Fruit fly (Drosophila melanogaster): Measurements from ENCODE around the gene CG2983.

The CG2983 gene

dm6 chr2L:2861885-2862620 is 14.6 kb downstream of the CG2983 start (continued):
- TF ChIP-seq D19B (GFP tag; optimal IDR thresholded peaks at IDR 0.05) (no peak), ftz-f1 (GFP tag; optimal IDR thresholded peaks at IDR 0.05) (no peak), Chrac-16 (GFP tag; optimal IDR thresholded peaks at IDR 0.05) (no peak), CG13287 (GFP tag; IDR thresholded peaks at IDR 0.05; ENCODE audit: partially characterized antibody) (peak; percentile 64), CG15514 (GFP tag; optimal IDR thresholded peaks at IDR 0.05) (peak; percentile 15), phol (tag; optimal IDR thresholded peaks at IDR 0.05) (no peak), jumu (GFP tag; optimal IDR thresholded peaks at IDR 0.05) (no peak), Awh (GFP tag; IDR thresholded peaks at IDR 0.05) (no peak), CG6765 (GFP tag; optimal IDR thresholded peaks at IDR 0.05) (no peak), Dek (tag; optimal IDR thresholded peaks at IDR 0.05) (no peak), CG33213 (GFP tag; optimal IDR thresholded peaks at IDR 0.05) (no peak), CG13123 (GFP tag; optimal IDR thresholded peaks at IDR 0.05) (no peak), Dref (GFP tag; IDR thresholded peaks at IDR 0.05) (no peak), Mrtf (GFP tag; IDR thresholded peaks at IDR 0.05) (no peak), br (optimal IDR thresholded peaks at IDR 0.05) (no peak), CG2120 (GFP tag; optimal IDR thresholded peaks at IDR 0.05) (no peak), crol (GFP tag; IDR thresholded peaks at IDR 0.05) (no peak), HLHmδ (GFP tag; optimal IDR thresholded peaks at IDR 0.05) (peak; percentile 73), abd-A (tag; optimal IDR thresholded peaks at IDR 0.05) (peak; percentile 73), fd64A (GFP tag; optimal IDR thresholded peaks at IDR 0.05) (peak; percentile 49), CG18476 (GFP tag; optimal IDR thresholded peaks at IDR 0.05) (peak; percentile 88), ken (GFP tag; IDR thresholded peaks at IDR 0.05) (no peak), gsb-n (tag; optimal IDR thresholded peaks at IDR 0.05) (no peak), CG31388 (GFP tag; optimal IDR thresholded peaks at IDR 0.05) (no peak), CG10366 (GFP tag; IDR thresholded peaks at IDR 0.05) (no peak), CG3407 (GFP tag; optimal IDR thresholded peaks at IDR 0.05) (no peak), kni (GFP tag; optimal IDR thresholded peaks at IDR 0.05) (peak; percentile 16), pum (GFP tag; optimal IDR thresholded peaks at IDR 0.05) (no peak), CG11696 (GFP tag; IDR thresholded peaks at IDR 0.05) (no peak), CG15479 (GFP tag; optimal IDR thresholded peaks at IDR 0.05) (no peak), shn (GFP tag; optimal IDR thresholded peaks at IDR 0.05) (no peak), CG8290 (GFP tag; optimal IDR thresholded peaks at IDR 0.05) (no peak), CG8290 (tag; optimal IDR thresholded peaks at IDR 0.05) (peak in 1 of 2 experiments; percentile 32), pan (optimal IDR thresholded peaks at IDR 0.05) (no peak), pan (GFP tag; optimal IDR thresholded peaks at IDR 0.05 in 1 of 2, IDR thresholded peaks at IDR 0.05 in 1 of 2) (peak in 1 of 2 experiments; percentile 34), Poxn (GFP tag; IDR thresholded peaks at IDR 0.05) (no peak), Optix (GFP tag; IDR thresholded peaks at IDR 0.05) (no peak), CG6683 (GFP tag; optimal IDR thresholded peaks at IDR 0.05) (no peak), pho (GFP tag; optimal IDR thresholded peaks at IDR 0.05) (peak; percentile 10), Hand (GFP tag; optimal IDR thresholded peaks at IDR 0.05) (no peak), CG6272 (GFP tag; IDR thresholded peaks at IDR 0.05) (no peak), CG10274 (GFP tag; optimal IDR thresholded peaks at IDR 0.05) (no peak), insv (GFP tag; optimal IDR thresholded peaks at IDR 0.05) (no peak), ato (GFP tag; IDR thresholded peaks at IDR 0.05; ENCODE audit: partially characterized antibody) (peak; percentile 51; the same call in 1 of the 2 replicates), ERR (GFP tag; optimal IDR thresholded peaks at IDR 0.05) (no peak), chn (GFP tag; optimal IDR thresholded peaks at IDR 0.05) (no peak), CG10979 (tag; optimal IDR thresholded peaks at IDR 0.05) (no peak), tna (GFP tag; IDR thresholded peaks at IDR 0.05; ENCODE audit: partially characterized antibody) (peak; percentile 62; the same call in 1 of the 2 replicates), CoRest (tag; optimal IDR thresholded peaks at IDR 0.05) (no peak), knrl (GFP tag; IDR thresholded peaks at IDR 0.05; ENCODE audit: partially characterized antibody) (no peak), nerfin-2 (GFP tag; IDR thresholded peaks at IDR 0.05; ENCODE audit: partially characterized antibody) (no peak)

All from whole organism, embryonic.